Worm (Caenorhabditis elegans): ENCODE results near the gene dhhc-10.

Gene dhhc-10

DNA sequence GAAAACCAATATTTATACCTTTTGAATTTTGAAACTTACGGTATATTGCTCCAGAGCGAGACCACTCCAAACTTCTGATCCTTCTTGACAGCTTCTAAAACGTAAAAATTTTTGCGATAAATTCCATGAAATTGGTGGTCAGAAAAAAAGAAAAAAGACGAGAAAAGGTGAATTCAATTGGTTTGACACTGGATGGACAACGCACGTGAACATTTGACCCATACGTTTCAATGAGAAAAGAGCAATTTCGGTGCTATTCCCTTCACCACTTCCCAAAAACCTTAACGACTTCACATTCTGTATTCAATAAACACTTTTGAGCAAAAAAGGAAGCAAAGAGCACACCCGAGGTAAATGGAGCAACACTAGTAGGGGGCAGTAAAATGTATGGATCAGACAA is 20.4 kb downstream of the dhhc-10 start, which contains the start of gene acc-3:
Gene acc-3, minus strand, starts transcription at position 101 of the 400 bp plus-strand sequence.
- no peak for TF ChIP-seq dao-5 (tag; optimal IDR thresholded peaks at IDR 0.05)
- no peak for TF ChIP-seq W03F9.2 (tag; optimal IDR thresholded peaks at IDR 0.05)
- TF ChIP-seq him-1 (tag; optimal IDR thresholded peaks at IDR 0.05), result no peak

DNA sequence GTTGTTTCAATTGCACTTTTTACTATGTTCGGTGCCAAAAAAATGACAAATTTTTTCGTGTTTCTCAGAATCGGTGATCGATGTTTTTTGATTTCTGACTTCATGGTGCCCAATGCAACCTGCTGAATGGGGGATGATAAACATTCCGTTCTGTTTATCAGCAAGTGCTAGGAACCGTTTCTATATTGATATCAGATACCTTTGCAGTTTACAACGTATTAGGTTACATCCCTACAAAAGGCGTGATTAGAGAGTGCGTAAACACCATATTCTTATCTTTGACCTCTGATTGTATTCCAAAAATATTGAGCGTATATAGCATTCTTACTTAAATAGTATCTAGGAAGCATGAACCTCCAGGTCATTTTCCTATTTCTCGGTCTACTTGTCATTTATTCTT is 25.8 kb downstream of the dhhc-10 start, which contains the start of gene aman-1:
Gene aman-1, plus strand, starts transcription at position 344 of the 400 bp plus-strand sequence.
- no peak for TF ChIP-seq dao-5 (tag; optimal IDR thresholded peaks at IDR 0.05)
- no peak for TF ChIP-seq W03F9.2 (tag; optimal IDR thresholded peaks at IDR 0.05)
- TF ChIP-seq him-1 (tag; optimal IDR thresholded peaks at IDR 0.05), result no peak

DNA sequence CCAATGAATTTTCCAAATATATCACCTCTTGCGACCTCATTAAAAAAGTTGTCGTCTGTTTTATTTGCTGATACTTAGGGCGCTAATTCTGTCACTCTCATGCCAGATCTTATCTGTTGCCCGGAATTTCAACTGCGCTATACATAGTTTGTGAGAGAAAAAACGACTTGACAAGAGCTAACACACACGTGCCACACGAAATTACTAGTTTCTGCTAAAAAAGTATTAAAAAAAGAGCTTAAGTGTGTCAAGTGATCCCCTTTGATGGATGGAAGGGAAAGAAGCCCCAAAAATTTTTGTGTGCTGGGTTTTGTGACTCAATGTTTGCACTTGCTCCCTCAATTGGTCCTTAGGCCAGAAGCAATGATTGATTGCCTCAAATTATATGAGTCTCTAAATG is 33.7 kb downstream of the dhhc-10 start:
- no peak for TF ChIP-seq dao-5 (tag; optimal IDR thresholded peaks at IDR 0.05)
- no peak for TF ChIP-seq him-1 (tag; optimal IDR thresholded peaks at IDR 0.05)
- no peak for TF ChIP-seq W03F9.2 (tag; optimal IDR thresholded peaks at IDR 0.05)

DNA sequence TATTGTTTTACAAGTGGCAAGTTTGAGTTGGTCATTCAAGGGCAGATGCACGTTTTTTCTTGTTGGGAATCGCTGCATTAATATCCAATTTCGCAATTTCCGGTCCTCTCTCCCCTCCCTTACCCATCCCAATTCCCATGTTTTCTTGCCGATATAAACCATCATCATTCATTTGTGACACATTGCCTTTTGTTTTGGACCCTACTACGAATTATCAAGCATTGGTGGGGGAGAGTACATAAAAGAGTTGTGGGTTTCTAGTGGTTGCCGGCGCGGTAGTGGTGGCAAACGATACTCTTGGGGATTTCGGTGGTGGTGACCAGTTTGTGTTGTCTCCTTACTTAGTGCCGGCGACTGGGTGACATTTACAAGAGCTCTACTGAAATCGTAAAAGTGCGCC is 35.3 kb downstream of the dhhc-10 start:
- TF ChIP-seq him-1 (tag; optimal IDR thresholded peaks at IDR 0.05), result no peak
- TF ChIP-seq W03F9.2 (tag; optimal IDR thresholded peaks at IDR 0.05), result no peak
- no peak for TF ChIP-seq dao-5 (tag; optimal IDR thresholded peaks at IDR 0.05)

DNA sequence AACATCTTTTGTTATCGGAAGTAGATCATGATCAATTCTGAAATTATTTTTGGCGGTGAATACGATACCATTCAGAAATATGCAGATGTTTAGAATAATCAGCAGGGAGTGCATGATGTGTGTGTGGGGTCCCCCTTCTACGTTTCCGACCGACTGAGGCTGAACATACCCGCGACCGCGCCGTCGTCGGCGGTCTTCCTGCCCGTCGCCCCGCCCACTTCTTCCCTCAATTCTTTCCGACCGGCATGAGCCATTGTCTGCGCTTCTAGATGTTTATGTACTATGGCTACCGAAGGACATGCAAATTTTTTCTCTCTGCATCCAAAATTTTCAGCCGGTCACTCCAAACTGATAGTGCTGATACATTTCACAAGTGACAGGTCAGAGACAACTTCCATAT is 37.1 kb downstream of the dhhc-10 start:
- no peak for TF ChIP-seq dao-5 (tag; optimal IDR thresholded peaks at IDR 0.05)
- TF ChIP-seq W03F9.2 (tag; optimal IDR thresholded peaks at IDR 0.05), result no peak
- no peak for TF ChIP-seq him-1 (tag; optimal IDR thresholded peaks at IDR 0.05)

DNA sequence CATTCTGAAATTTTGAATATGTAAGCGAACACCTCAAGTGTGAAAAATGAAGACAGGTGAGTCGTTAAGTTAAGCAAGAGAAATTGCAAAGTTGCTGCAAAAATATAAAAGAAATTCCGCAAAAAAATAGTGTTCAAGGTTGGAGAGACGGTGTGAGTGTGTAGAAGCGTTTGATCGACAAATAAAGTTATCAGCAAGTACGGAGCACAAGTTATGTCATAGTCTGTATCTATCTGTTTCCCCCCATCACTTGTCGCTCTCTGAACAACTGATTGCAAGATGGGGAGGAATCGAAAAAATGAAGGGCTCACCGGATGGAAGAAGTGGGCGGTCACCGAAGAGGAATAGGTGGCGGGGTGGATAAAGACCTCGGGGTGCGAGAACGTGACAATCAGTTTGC is 42.1 kb downstream of the dhhc-10 start, which contains the start of gene lon-2:
Gene lon-2, minus strand, starts transcription at position 4 of the 400 bp plus-strand sequence.
- TF ChIP-seq him-1 (tag; optimal IDR thresholded peaks at IDR 0.05) (no peak), dao-5 (tag; optimal IDR thresholded peaks at IDR 0.05) (no peak), W03F9.2 (tag; optimal IDR thresholded peaks at IDR 0.05) (no peak)

DNA sequence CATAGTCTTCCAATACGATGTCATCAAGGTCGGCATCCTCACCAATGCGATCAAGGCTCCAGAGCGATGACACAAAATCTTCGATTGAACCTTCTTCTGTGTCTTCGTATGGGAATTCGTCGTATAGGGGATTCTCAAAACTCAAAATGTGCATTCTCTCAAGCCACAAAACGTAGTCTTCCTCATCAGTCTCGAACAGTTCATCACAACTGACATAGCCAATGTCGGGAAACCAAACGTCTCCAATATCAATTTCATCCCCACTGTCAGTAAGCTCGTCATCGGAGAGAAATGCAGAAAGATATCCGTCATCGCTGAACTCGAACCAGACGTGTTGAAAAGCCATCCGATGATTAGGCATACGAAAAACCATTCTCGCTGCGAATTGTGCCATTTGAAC is 47.7 kb downstream of the dhhc-10 start, which contains the start of gene C39E6.2:
Gene C39E6.2, minus strand, starts transcription at position 394 of the 400 bp plus-strand sequence.
- TF ChIP-seq W03F9.2 (tag; optimal IDR thresholded peaks at IDR 0.05) (no peak), him-1 (tag; optimal IDR thresholded peaks at IDR 0.05) (no peak), dao-5 (tag; optimal IDR thresholded peaks at IDR 0.05) (no peak)
